Worm (Caenorhabditis elegans): ENCODE measurements around the gene K11D9.3.

The K11D9.3 gene

DNA sequence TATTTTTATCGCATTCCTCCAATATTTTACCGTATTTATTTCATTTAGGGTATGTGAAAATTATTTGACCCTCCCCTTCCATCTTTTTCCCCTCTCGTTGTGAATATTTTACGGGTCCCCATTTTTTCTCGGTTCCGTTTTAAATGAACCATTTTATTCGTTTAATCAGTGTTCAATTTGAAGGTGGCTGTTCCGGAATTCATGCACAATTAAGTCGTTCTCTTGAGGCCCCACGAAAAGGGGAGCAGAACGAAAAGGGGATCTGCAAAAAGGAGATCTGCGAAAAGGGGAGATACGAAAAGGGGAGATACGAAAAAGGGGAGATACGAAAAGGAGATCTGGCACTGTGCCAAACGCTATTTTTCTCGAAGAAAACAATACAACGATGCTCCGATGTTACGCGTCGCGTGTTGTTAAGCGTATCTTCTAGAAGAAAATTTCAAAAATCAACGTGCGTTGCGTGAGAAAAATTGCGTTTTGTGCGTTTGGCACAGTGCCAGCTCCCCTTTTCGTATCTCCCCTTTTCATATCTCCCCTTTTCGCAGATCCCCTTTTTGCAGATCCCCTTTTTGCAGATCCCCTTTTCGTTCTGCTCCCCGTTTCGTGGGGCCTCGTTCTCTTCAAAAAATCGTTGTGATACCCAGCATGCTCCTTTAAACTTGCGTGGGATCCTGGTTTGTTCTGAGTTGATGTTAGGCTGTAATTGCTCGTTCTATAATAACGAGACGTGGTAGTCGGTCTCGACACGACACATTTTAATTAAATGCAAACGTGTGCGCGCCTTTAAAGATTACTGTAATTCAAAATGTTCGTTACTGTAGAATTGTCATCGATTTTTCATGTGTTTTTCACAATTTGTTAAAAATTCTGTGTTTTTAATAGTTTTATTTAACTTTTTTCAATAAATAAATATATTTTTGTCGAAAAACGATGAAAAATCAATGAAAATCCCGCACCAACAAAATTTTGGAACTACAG is 9.1 kb upstream of the K11D9.3 start (continued):
- TF ChIP-seq ceh-82 (tag; optimal IDR thresholded peaks at IDR 0.05) (no peak), lin-38 (GFP tag; IDR thresholded peaks at IDR 0.05) (peak; percentile 69), jun-1 (tag; optimal IDR thresholded peaks at IDR 0.05) (no peak), ztf-11 (tag; optimal IDR thresholded peaks at IDR 0.05) (no peak), mxl-2 (GFP tag; conservative IDR thresholded peaks at IDR 0.05) (no peak), F49E8.2 (tag; optimal IDR thresholded peaks at IDR 0.05; ENCODE audit: borderline replicate concordance) (peak; percentile 28), mdt-29 (GFP tag; IDR thresholded peaks at IDR 0.05) (peak; percentile 5; the same call in 1 of the 2 replicates), F37D6.2 (tag; optimal IDR thresholded peaks at IDR 0.05) (no peak), dpl-1 (GFP tag; optimal IDR thresholded peaks at IDR 0.05) (no peak), daf-16 (GFP tag; optimal IDR thresholded peaks at IDR 0.05) (no peak), daf-16 (tag; optimal IDR thresholded peaks at IDR 0.05) (no peak), madf-9 (GFP tag; conservative IDR thresholded peaks at IDR 0.05) (0 out of 2 replicates have a peak, but pooled peaks have one; percentile 4), nhr-111 (GFP tag; optimal IDR thresholded peaks at IDR 0.05) (no peak), dmd-8 (GFP tag; IDR thresholded peaks at IDR 0.05) (no peak), nhr-11 (tag; optimal IDR thresholded peaks at IDR 0.05) (no peak), nhr-76 (tag; optimal IDR thresholded peaks at IDR 0.05) (no peak), Y105C5A.15 (GFP tag; IDR thresholded peaks at IDR 0.05) (peak; percentile 78; the same call in 1 of the 2 replicates), ctbp-1 (GFP tag; IDR thresholded peaks at IDR 0.05) (peak; percentile 30; the same call in 1 of the 2 replicates), spr-3 (GFP tag; optimal IDR thresholded peaks at IDR 0.05) (no peak), aha-1 (tag) (peak; percentile 84), nhr-6 (tag; optimal IDR thresholded peaks at IDR 0.05) (no peak), hif-1 (tag; optimal IDR thresholded peaks at IDR 0.05) (peak in 1 of 2 experiments; percentile 15), ceh-28 (tag; optimal IDR thresholded peaks at IDR 0.05) (no peak), madf-5 (GFP tag; IDR thresholded peaks at IDR 0.05) (peak in 1 of 2 experiments; percentile 75; a peak in 1 of 4 replicates), nhr-48 (tag; optimal IDR thresholded peaks at IDR 0.05) (no peak), D1046.2 (GFP tag; IDR thresholded peaks at IDR 0.05) (no peak), T20F7.1 (GFP tag; optimal IDR thresholded peaks at IDR 0.05) (no peak), aly-2 (tag; optimal IDR thresholded peaks at IDR 0.05) (no peak), fkh-10 (GFP tag; optimal IDR thresholded peaks at IDR 0.05) (no peak), pqm-1 (tag; optimal IDR thresholded peaks at IDR 0.05) (no peak), gei-8 (GFP tag; optimal IDR thresholded peaks at IDR 0.05) (no peak), nhr-10 (tag; optimal IDR thresholded peaks at IDR 0.05) (no peak), unc-39 (tag; optimal IDR thresholded peaks at IDR 0.05) (no peak), F26F4.8 (GFP tag; conservative IDR thresholded peaks at IDR 0.05) (no peak; the same call in 1 of the 2 replicates), mep-1 (tag; optimal IDR thresholded peaks at IDR 0.05) (peak; percentile 11), lin-15B (tag; optimal IDR thresholded peaks at IDR 0.05) (no peak), mdl-1 (tag; optimal IDR thresholded peaks at IDR 0.05) (no peak), nhr-42 (GFP tag; IDR thresholded peaks at IDR 0.05) (no peak), php-3 (GFP tag; IDR thresholded peaks at IDR 0.05) (no peak), lin-39 (tag; optimal IDR thresholded peaks at IDR 0.05) (peak; percentile 4), lin-29 (GFP tag; IDR thresholded peaks at IDR 0.05) (no peak), lir-3 (tag; optimal IDR thresholded peaks at IDR 0.05) (no peak)

DNA sequence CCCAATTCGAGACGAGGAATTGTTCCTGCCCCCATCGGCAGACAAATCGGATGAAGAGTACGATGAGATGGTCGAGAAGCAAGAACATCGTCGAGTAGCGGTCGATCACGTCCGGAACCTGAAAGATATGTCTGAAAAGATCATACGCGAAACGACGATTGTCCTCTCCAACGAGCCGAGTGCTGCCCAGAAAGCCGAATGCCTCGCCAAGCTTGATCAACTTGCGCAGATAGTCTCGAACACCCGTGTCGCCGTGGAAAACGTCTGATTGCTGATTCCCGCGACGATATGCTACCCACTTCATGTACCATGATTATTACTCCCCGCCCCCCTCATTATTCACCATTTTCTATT is 8.4 kb upstream of the K11D9.3 start:
- TF ChIP-seq T26A8.4 (GFP tag; IDR thresholded peaks at IDR 0.05): peak; percentile 44; the same call in 1 of the 2 replicates
- peak in 1 of 2 experiments; percentile 60 for TF ChIP-seq daf-16 (GFP tag; optimal IDR thresholded peaks at IDR 0.05)
- TF ChIP-seq daf-16 (tag; optimal IDR thresholded peaks at IDR 0.05): no peak
- TF ChIP-seq sdz-12 (GFP tag; optimal IDR thresholded peaks at IDR 0.05): no peak
- no peak for TF ChIP-seq dmd-8 (GFP tag; IDR thresholded peaks at IDR 0.05)
- peak; percentile 60 for TF ChIP-seq aha-1 (tag)

All from whole organism, L4 larva.